Fruit fly (Drosophila melanogaster): Measurements from ENCODE around the gene CG14853.
A peak's percentile ranks its signal among the peaks of the same experiment; 100 is the strongest.

The CG14853 gene

dm6 chr3R:14567329-14567728 is 42.1 kb upstream of the CG14853 start, which contains the start of gene CG31313:
TSS of gene CG31313 (minus strand) at chr3R:14567429.
- TF ChIP-seq toe (GFP tag; optimal IDR thresholded peaks at IDR 0.05) (no peak), Hr96 (GFP tag; optimal IDR thresholded peaks at IDR 0.05) (no peak), Clk (GFP tag; optimal IDR thresholded peaks at IDR 0.05) (no peak)

- TF ChIP-seq pad (GFP tag; optimal IDR thresholded peaks at IDR 0.05) (no peak), CG5204 (GFP tag; optimal IDR thresholded peaks at IDR 0.05) (no peak), cic (GFP tag; optimal IDR thresholded peaks at IDR 0.05) (peak; percentile 12), CG1620 (GFP tag; optimal IDR thresholded peaks at IDR 0.05) (no peak), toe (GFP tag; optimal IDR thresholded peaks at IDR 0.05) (no peak), Crg-1 (GFP tag; optimal IDR thresholded peaks at IDR 0.05) (no peak), Mnt (GFP tag; optimal IDR thresholded peaks at IDR 0.05) (no peak), CG7045 (GFP tag; optimal IDR thresholded peaks at IDR 0.05) (no peak), kay (GFP tag; ENCODE audit: borderline replicate concordance) (peak; percentile 97), bab1 (GFP tag; optimal IDR thresholded peaks at IDR 0.05) (no peak)
Measured at dm6 chr3R:14567796-14568195, 41.6 kb upstream of the CG14853 start.

- TF ChIP-seq kay (GFP tag; ENCODE audit: borderline replicate concordance) (peak; percentile 98), CG33017 (tag; optimal IDR thresholded peaks at IDR 0.05) (peak; percentile 68), Crg-1 (GFP tag; optimal IDR thresholded peaks at IDR 0.05) (no peak), ovo (GFP tag; optimal IDR thresholded peaks at IDR 0.05) (peak; percentile 1), CG12768 (GFP tag; optimal IDR thresholded peaks at IDR 0.05) (peak; percentile 18), cnc (optimal IDR thresholded peaks at IDR 0.05) (no peak), toe (GFP tag; optimal IDR thresholded peaks at IDR 0.05) (peak; percentile 52), cic (GFP tag; optimal IDR thresholded peaks at IDR 0.05) (peak; percentile 75), bab1 (GFP tag; optimal IDR thresholded peaks at IDR 0.05) (no peak), CG11617 (GFP tag; optimal IDR thresholded peaks at IDR 0.05) (peak; percentile 42), CG7045 (GFP tag; optimal IDR thresholded peaks at IDR 0.05) (no peak), CG7101 (tag; optimal IDR thresholded peaks at IDR 0.05) (peak; percentile 23), tj (GFP tag; optimal IDR thresholded peaks at IDR 0.05) (no peak), CG14711 (tag; optimal IDR thresholded peaks at IDR 0.05) (peak; percentile 46), Mnt (GFP tag; optimal IDR thresholded peaks at IDR 0.05) (no peak), CG1620 (GFP tag; optimal IDR thresholded peaks at IDR 0.05) (no peak)
Measured at dm6 chr3R:14568501-14569137, 40.8 kb upstream of the CG14853 start, which contains the start of gene CG8066. TSS of gene CG8066 (minus strand) at chr3R:14568847.

- TF ChIP-seq tj (GFP tag; optimal IDR thresholded peaks at IDR 0.05), result no peak
- no peak for TF ChIP-seq CG11617 (GFP tag; optimal IDR thresholded peaks at IDR 0.05)
- peak; percentile 90 for TF ChIP-seq kay (GFP tag; ENCODE audit: borderline replicate concordance)
- TF ChIP-seq CG1620 (GFP tag; optimal IDR thresholded peaks at IDR 0.05), result no peak
- no peak for TF ChIP-seq ovo (GFP tag; optimal IDR thresholded peaks at IDR 0.05)
- no peak for TF ChIP-seq Crg-1 (GFP tag; optimal IDR thresholded peaks at IDR 0.05)
- no peak for TF ChIP-seq Hr96 (GFP tag; optimal IDR thresholded peaks at IDR 0.05)
- no peak for TF ChIP-seq CG7045 (GFP tag; optimal IDR thresholded peaks at IDR 0.05)
- TF ChIP-seq pad (GFP tag; optimal IDR thresholded peaks at IDR 0.05), result no peak
- TF ChIP-seq CG12768 (GFP tag; optimal IDR thresholded peaks at IDR 0.05), result no peak
- TF ChIP-seq cic (GFP tag; optimal IDR thresholded peaks at IDR 0.05), result no peak
- no peak for TF ChIP-seq bab1 (GFP tag; optimal IDR thresholded peaks at IDR 0.05)
- TF ChIP-seq CG7101 (tag; optimal IDR thresholded peaks at IDR 0.05), result peak; percentile 59
- peak; percentile 14 for TF ChIP-seq toe (GFP tag; optimal IDR thresholded peaks at IDR 0.05)
- no peak for TF ChIP-seq CG5204 (GFP tag; optimal IDR thresholded peaks at IDR 0.05)
- TF ChIP-seq CG33017 (tag; optimal IDR thresholded peaks at IDR 0.05), result peak; percentile 43
Measured at dm6 chr3R:14569411-14570107, 39.9 kb upstream of the CG14853 start, which contains the start of gene Cys. TSS of gene Cys (minus strand) at chr3R:14569644.

- TF ChIP-seq CG11617 (GFP tag; optimal IDR thresholded peaks at IDR 0.05), result peak; percentile 78
- TF ChIP-seq CG5204 (GFP tag; optimal IDR thresholded peaks at IDR 0.05), result peak; percentile 35
- peak; percentile 69 for TF ChIP-seq toe (GFP tag; optimal IDR thresholded peaks at IDR 0.05)
- TF ChIP-seq tj (GFP tag; optimal IDR thresholded peaks at IDR 0.05), result peak; percentile 61
- peak; percentile 42 for TF ChIP-seq CG1620 (GFP tag; optimal IDR thresholded peaks at IDR 0.05)
- TF ChIP-seq ovo (GFP tag; optimal IDR thresholded peaks at IDR 0.05), result no peak
- peak; percentile 57 for TF ChIP-seq CG33017 (tag; optimal IDR thresholded peaks at IDR 0.05)
- peak; percentile 71 for TF ChIP-seq CG14711 (tag; optimal IDR thresholded peaks at IDR 0.05)
- TF ChIP-seq pad (GFP tag; optimal IDR thresholded peaks at IDR 0.05), result peak; percentile 56
- peak; percentile 48 for TF ChIP-seq Hr96 (GFP tag; optimal IDR thresholded peaks at IDR 0.05)
- no peak for TF ChIP-seq cic (GFP tag; optimal IDR thresholded peaks at IDR 0.05)
- peak; percentile 39 for TF ChIP-seq bab1 (GFP tag; optimal IDR thresholded peaks at IDR 0.05)
- TF ChIP-seq CG12768 (GFP tag; optimal IDR thresholded peaks at IDR 0.05), result peak; percentile 52
- TF ChIP-seq kay (GFP tag; ENCODE audit: borderline replicate concordance), result peak; percentile 76
- peak in 1 of 2 experiments; percentile 16 for TF ChIP-seq cnc (optimal IDR thresholded peaks at IDR 0.05)
- TF ChIP-seq Clk (GFP tag; optimal IDR thresholded peaks at IDR 0.05), result peak; percentile 35
- TF ChIP-seq Crg-1 (GFP tag; optimal IDR thresholded peaks at IDR 0.05), result peak; percentile 39
- TF ChIP-seq Mnt (GFP tag; optimal IDR thresholded peaks at IDR 0.05), result peak; percentile 89
- TF ChIP-seq CG7045 (GFP tag; optimal IDR thresholded peaks at IDR 0.05), result peak; percentile 68
- TF ChIP-seq CG7101 (tag; optimal IDR thresholded peaks at IDR 0.05), result peak; percentile 79
Measured at dm6 chr3R:14574962-14575717, 34.3 kb upstream of the CG14853 start.
